Fruit fly (Drosophila melanogaster): Measurements from ENCODE around the gene CG6664.
A peak's percentile ranks its signal among the peaks of the same experiment; 100 is the strongest.

CG6664 gene

DNA sequence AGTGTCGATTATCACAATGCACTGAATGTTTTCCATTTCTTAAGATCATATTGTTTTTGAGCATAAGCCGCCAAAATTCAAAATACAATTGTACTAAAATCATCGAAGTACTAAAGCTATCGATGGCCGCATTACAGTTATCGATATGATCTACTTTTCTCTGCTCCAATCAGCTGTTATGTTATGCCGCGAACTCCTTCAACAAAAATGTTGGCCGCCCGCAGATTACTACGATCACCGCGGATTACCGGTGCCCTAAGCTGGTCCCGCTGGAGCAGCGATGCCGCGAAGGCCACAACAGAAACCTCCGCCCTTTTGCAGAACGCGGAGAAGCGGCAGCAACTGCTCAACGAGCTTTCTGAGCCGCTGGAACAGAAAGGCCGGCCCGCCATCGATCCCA, 19.5 kb upstream of the CG6664 start, which contains the start of gene beg (continued):
- no peak for TF ChIP-seq Oaz (GFP tag; IDR thresholded peaks at IDR 0.05)
- peak; percentile 61; the same call in 2 of the 3 replicates for TF ChIP-seq CG16813 (GFP tag; IDR thresholded peaks at IDR 0.05; ENCODE audit: partially characterized antibody)
- no peak for TF ChIP-seq CG11398 (GFP tag; optimal IDR thresholded peaks at IDR 0.05)
- TF ChIP-seq crp (GFP tag; optimal IDR thresholded peaks at IDR 0.05) = peak; percentile 30 to 90
- TF ChIP-seq CG2678 (tag; optimal IDR thresholded peaks at IDR 0.05) = no peak
- peak; percentile 16 for TF ChIP-seq trem (tag; optimal IDR thresholded peaks at IDR 0.05)
- TF ChIP-seq CG2116 (GFP tag; optimal IDR thresholded peaks at IDR 0.05) = peak; percentile 69
- TF ChIP-seq CG30020 (tag; optimal IDR thresholded peaks at IDR 0.05) = no peak
- no peak for TF ChIP-seq CG10462 (GFP tag; optimal IDR thresholded peaks at IDR 0.05)
- peak; percentile 92 for TF ChIP-seq E2f2 (GFP tag; IDR thresholded peaks at IDR 0.05)
- peak; percentile 56; the same call in 1 of the 2 replicates for TF ChIP-seq amos (GFP tag; IDR thresholded peaks at IDR 0.05; ENCODE audit: partially characterized antibody)
- no peak for TF ChIP-seq insv (GFP tag; optimal IDR thresholded peaks at IDR 0.05)
- TF ChIP-seq Lim3 (GFP tag; IDR thresholded peaks at IDR 0.05) = no peak
- TF ChIP-seq tna (GFP tag; IDR thresholded peaks at IDR 0.05; ENCODE audit: partially characterized antibody) = peak; percentile 62
- peak; percentile 72 for TF ChIP-seq unc-4 (GFP tag; IDR thresholded peaks at IDR 0.05; ENCODE audit: partially characterized antibody)
- peak; percentile 64; the same call in 1 of the 3 replicates for TF ChIP-seq mld (GFP tag; IDR thresholded peaks at IDR 0.05; ENCODE audit: partially characterized antibody)
- peak; percentile 81 for TF ChIP-seq HLH4C (GFP tag; IDR thresholded peaks at IDR 0.05; ENCODE audit: partially characterized antibody)
- TF ChIP-seq nerfin-2 (GFP tag; IDR thresholded peaks at IDR 0.05; ENCODE audit: partially characterized antibody) = peak; percentile 79
- TF ChIP-seq Dref (GFP tag; IDR thresholded peaks at IDR 0.05) = peak; percentile 74

dm6 chr3L:17033309-17033708, 17.3 kb upstream of the CG6664 start:
- TF ChIP-seq CG2199 (GFP tag; IDR thresholded peaks at IDR 0.05) = 0 out of 3 replicates have a peak, but pooled peaks have one; percentile 32
- no peak for TF ChIP-seq crol (GFP tag; IDR thresholded peaks at IDR 0.05)
- TF ChIP-seq CG7928 (GFP tag; optimal IDR thresholded peaks at IDR 0.05) = no peak
- TF ChIP-seq CG11093 (GFP tag; IDR thresholded peaks at IDR 0.05) = no peak
- no peak for TF ChIP-seq CG6683 (GFP tag; optimal IDR thresholded peaks at IDR 0.05)
- no peak for TF ChIP-seq CG4404 (GFP tag; IDR thresholded peaks at IDR 0.05)
- TF ChIP-seq CG18262 (tag; optimal IDR thresholded peaks at IDR 0.05) = peak; percentile 42
- TF ChIP-seq Spps (tag; optimal IDR thresholded peaks at IDR 0.05) = peak; percentile 74
- TF ChIP-seq pita (GFP tag; optimal IDR thresholded peaks at IDR 0.05) = no peak
- TF ChIP-seq zfh1 (GFP tag; IDR thresholded peaks at IDR 0.05) = no peak
- peak; percentile 25 for TF ChIP-seq trem (tag; optimal IDR thresholded peaks at IDR 0.05)
- peak; percentile 1 for TF ChIP-seq CG2875 (GFP tag; optimal IDR thresholded peaks at IDR 0.05)
- no peak for TF ChIP-seq CG6175 (GFP tag; IDR thresholded peaks at IDR 0.05)
- TF ChIP-seq slp2 (GFP tag; optimal IDR thresholded peaks at IDR 0.05) = no peak
- TF ChIP-seq H15 (GFP tag; IDR thresholded peaks at IDR 0.05) = no peak
- TF ChIP-seq CG5245 (GFP tag; optimal IDR thresholded peaks at IDR 0.05) = no peak
- no peak for TF ChIP-seq Xbp1 (GFP tag; optimal IDR thresholded peaks at IDR 0.05)
- TF ChIP-seq fd64A (GFP tag; optimal IDR thresholded peaks at IDR 0.05) = peak; percentile 39
- no peak for TF ChIP-seq Tbp (GFP tag; optimal IDR thresholded peaks at IDR 0.05)
- TF ChIP-seq ham (GFP tag; IDR thresholded peaks at IDR 0.05) = no peak
- TF ChIP-seq crc (GFP tag; optimal IDR thresholded peaks at IDR 0.05) = no peak
- peak; percentile 17 for TF ChIP-seq sqz (GFP tag; optimal IDR thresholded peaks at IDR 0.05)
- TF ChIP-seq bsh (GFP tag; optimal IDR thresholded peaks at IDR 0.05) = peak in 1 of 2 experiments; percentile 69
- peak; percentile 3 for TF ChIP-seq nmo (GFP tag; optimal IDR thresholded peaks at IDR 0.05)
- peak; percentile 41; the same call in 1 of the 3 replicates for TF ChIP-seq CG17361 (GFP tag; IDR thresholded peaks at IDR 0.05)
- TF ChIP-seq lilli (GFP tag; optimal IDR thresholded peaks at IDR 0.05) = no peak
- no peak for TF ChIP-seq tx (GFP tag; optimal IDR thresholded peaks at IDR 0.05)
- TF ChIP-seq Eip74EF (GFP tag; optimal IDR thresholded peaks at IDR 0.05) = peak in 1 of 2 experiments; percentile 9
- peak; percentile 54 for TF ChIP-seq CG15601 (tag; optimal IDR thresholded peaks at IDR 0.05)
- TF ChIP-seq sd (tag; optimal IDR thresholded peaks at IDR 0.05) = no peak
- TF ChIP-seq lola (GFP tag; optimal IDR thresholded peaks at IDR 0.05) = peak in 1 of 3 experiments; percentile 40
- no peak for TF ChIP-seq crp (GFP tag; optimal IDR thresholded peaks at IDR 0.05)
